Worm (Caenorhabditis elegans): ENCODE data around the gene ZK742.4.
A peak's percentile ranks its signal among the peaks of the same experiment; 100 is the strongest.

DNA sequence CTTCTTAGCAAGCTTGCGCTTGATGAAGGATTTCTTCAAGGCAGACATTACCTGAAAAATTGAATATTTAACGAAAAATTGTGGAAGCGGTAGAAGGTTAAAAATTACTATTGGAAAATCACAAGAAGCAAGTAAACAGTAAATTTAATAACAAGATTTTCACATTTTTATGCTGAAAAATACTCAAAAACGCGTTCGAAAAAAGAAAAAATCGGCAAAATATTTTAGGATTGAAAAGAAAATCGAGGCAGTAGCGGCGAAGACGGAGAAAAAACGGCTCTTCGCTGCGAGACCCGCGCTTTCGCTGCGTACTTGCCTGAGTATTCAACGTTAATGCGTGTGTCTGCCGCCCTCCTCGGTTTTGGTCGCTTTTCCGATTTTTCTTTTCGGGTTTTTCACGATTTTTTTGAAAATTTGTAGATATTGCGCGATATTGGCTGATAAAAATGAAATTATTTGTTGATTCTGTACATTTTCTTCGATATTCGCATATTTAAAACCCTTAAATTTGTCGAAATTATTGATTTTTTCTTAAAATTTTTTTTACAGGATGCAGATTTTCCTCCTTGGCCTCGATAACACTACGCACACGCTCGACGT lies 35.5 kb downstream of the ZK742.4 start, which contains the start of the genes rpl-39 and rps-30:
- TF ChIP-seq hlh-11 (tag; optimal IDR thresholded peaks at IDR 0.05) = peak; percentile 83
- TF ChIP-seq aly-2 (tag; optimal IDR thresholded peaks at IDR 0.05) = no peak
